Fruit fly (Drosophila melanogaster) whole organism: ENCODE results near the gene MED6.

Experiments
- CG8478 ChIP-seq: fragments of >200 bp; optimal IDR thresholded peaks from 2 replicates; lab custom pipeline; 2018; ENCODE audit warnings: inconsistent platforms
- EcR ChIP-seq, 2 experiments: fragments of >200 bp; optimal IDR thresholded peaks; 2 replicates each; lab custom pipeline; 2017; ENCODE audit warnings: missing biosample characterization in 2 of 2, missing genetic modification characterization in 2 of 2, missing genetic modification reagents in 2 of 2

dm6 chr3R:9754487-9754886 lies 14.3 kb downstream of the MED6 start, which contains the start of gene Tti1:
- TF ChIP-seq EcR (GFP tag; optimal IDR thresholded peaks at IDR 0.05; lab: Kevin White, UChicago) (no peak), CG8478 (no peak)
